Fruit fly (Drosophila melanogaster) whole organism, embryonic: ENCODE results near the gene CG14803.

Experiments
- Antp ChIP-seq: fragments of 200-800 bp; sonication (Bioruptor generic); optimal IDR thresholded peaks from 3 replicates; lab custom pipeline; 2016; ENCODE audit warnings: missing biosample characterization, missing genetic modification characterization
- Asciz ChIP-seq: fragments of 200-800 bp; sonication (Bioruptor generic); optimal IDR thresholded peaks from 2 replicates; lab custom pipeline; 2017; ENCODE audit warnings: missing biosample characterization, mild to moderate bottlenecking, missing genetic modification characterization, missing genetic modification reagents
- CG10147 ChIP-seq: fragments of 200-800 bp; sonication (Bioruptor generic); optimal IDR thresholded peaks from 2 replicates; lab custom pipeline; 2019; ENCODE audit warnings: missing biosample characterization, mild to moderate bottlenecking, missing genetic modification characterization, moderate library complexity
- CG13296 ChIP-seq: fragments of 200-800 bp; sonication (Bioruptor generic); optimal IDR thresholded peaks from 3 replicates; lab custom pipeline; 2018; ENCODE audit warnings: missing biosample characterization, mild to moderate bottlenecking, missing genetic modification characterization
- CG14710 ChIP-seq: fragments of 200-800 bp; sonication (Bioruptor generic); optimal IDR thresholded peaks from 3 replicates; lab custom pipeline; 2019; ENCODE audit warnings: missing biosample characterization, mild to moderate bottlenecking, missing genetic modification characterization, moderate library complexity
- CG17568 ChIP-seq: fragments of 200-800 bp; sonication (Bioruptor generic); optimal IDR thresholded peaks from 2 replicates; lab custom pipeline; 2018; ENCODE audit warnings: missing biosample characterization, mild to moderate bottlenecking, missing genetic modification characterization, moderate library complexity
- CG18476 ChIP-seq: fragments of 200-800 bp; sonication (Bioruptor generic); optimal IDR thresholded peaks from 2 replicates; lab custom pipeline; 2016; ENCODE audit warnings: missing biosample characterization, mild to moderate bottlenecking, missing genetic modification characterization
- CG2199 ChIP-seq: fragments of 200-800 bp; sonication (Bioruptor generic); IDR thresholded peaks from 3 replicates; pipeline ENCODE4 v1.3.6; 2022; ENCODE audit warnings: missing biosample characterization, missing genetic modification characterization
- CG33213 ChIP-seq: fragments of 200-800 bp; sonication (Bioruptor generic); optimal IDR thresholded peaks from 3 replicates; lab custom pipeline; 2016; ENCODE audit warnings: missing biosample characterization, missing genetic modification characterization
- CG3726 ChIP-seq: fragments of 200-800 bp; sonication (Bioruptor generic); IDR thresholded peaks from 3 replicates; pipeline ENCODE4, ENCODE4 v1.3.6; 2022; ENCODE audit warnings: missing biosample characterization, missing genetic modification characterization
- CG3847 ChIP-seq: fragments of 200-800 bp; sonication (Bioruptor generic); IDR thresholded peaks from 2 replicates; pipeline ENCODE4 v1.3.6; 2022; ENCODE audit warnings: missing biosample characterization, missing genetic modification characterization
- CG42726 ChIP-seq: fragments of 200-800 bp; sonication (Bioruptor generic); IDR thresholded peaks from 2 replicates; pipeline ENCODE4 v1.3.6; 2022; ENCODE audit warnings: missing biosample characterization, missing genetic modification characterization; ENCODE audit not compliant: partially characterized antibody
- CG4328 ChIP-seq: fragments of 200-800 bp; sonication (Bioruptor generic); optimal IDR thresholded peaks from 3 replicates; lab custom pipeline; 2017; ENCODE audit warnings: missing biosample characterization, missing genetic modification reagents, missing genetic modification characterization
- CG43689 ChIP-seq: fragments of 200-800 bp; sonication (Bioruptor generic); IDR thresholded peaks from 2 replicates; pipeline ENCODE4 v1.3.6; 2022; ENCODE audit warnings: missing biosample characterization, missing genetic modification characterization
- CG5953 ChIP-seq: fragments of 200-800 bp; sonication (Bioruptor generic); IDR thresholded peaks from 2 replicates; pipeline ENCODE4 v1.3.6; 2022; ENCODE audit warnings: missing biosample characterization, missing genetic modification characterization
- CG6813 ChIP-seq: fragments of 200-800 bp; sonication (Bioruptor generic); optimal IDR thresholded peaks from 2 replicates; lab custom pipeline; 2017; ENCODE audit warnings: missing biosample characterization, missing genetic modification characterization, mild to moderate bottlenecking, moderate library complexity, missing genetic modification reagents
- CG7839 ChIP-seq: fragments of 200-800 bp; sonication (Bioruptor generic); optimal IDR thresholded peaks from 3 replicates; lab custom pipeline; 2018; ENCODE audit warnings: missing biosample characterization, mild to moderate bottlenecking, missing genetic modification characterization, moderate library complexity
- CG8388 ChIP-seq: fragments of 200-800 bp; sonication (Bioruptor generic); optimal IDR thresholded peaks from 2 replicates; lab custom pipeline; 2019; ENCODE audit warnings: missing biosample characterization, mild to moderate bottlenecking, missing genetic modification characterization, moderate library complexity
- CG9817 ChIP-seq: fragments of 200-800 bp; sonication (Bioruptor generic); optimal IDR thresholded peaks from 2 replicates; lab custom pipeline; 2018; ENCODE audit warnings: missing biosample characterization, mild to moderate bottlenecking, missing genetic modification characterization, moderate library complexity
- CG9876 ChIP-seq: fragments of 200-800 bp; sonication (Bioruptor generic); optimal IDR thresholded peaks from 2 replicates; lab custom pipeline; 2016; ENCODE audit warnings: missing biosample characterization, missing genetic modification characterization
- CkIIα-i1 ChIP-seq: fragments of 200-800 bp; sonication (Bioruptor generic); IDR thresholded peaks from 2 replicates; pipeline ENCODE4 v1.3.6; 2022; ENCODE audit warnings: missing biosample characterization, missing genetic modification characterization
- D ChIP-seq, 2 experiments: fragments of 200-800 bp in 1 of 2; fragments of >200 bp in 1 of 2; sonication (Bioruptor generic) in 1 of 2; optimal IDR thresholded peaks; 2 replicates in 1 of 2; 3 replicates in 1 of 2; lab custom pipeline; 2017; ENCODE audit warnings: mild to moderate bottlenecking in 1 of 2, missing biosample characterization in 1 of 2, missing genetic modification characterization in 1 of 2, missing genetic modification reagents in 1 of 2
- Dad ChIP-seq: fragments of 200-800 bp; sonication (Bioruptor generic); optimal IDR thresholded peaks from 3 replicates; lab custom pipeline; 2016; ENCODE audit warnings: missing biosample characterization, missing genetic modification characterization
- Dbx ChIP-seq: fragments of 200-800 bp; sonication (Bioruptor generic); IDR thresholded peaks from 3 replicates; pipeline ENCODE4 v1.3.6; 2022; ENCODE audit warnings: missing biosample characterization, missing genetic modification characterization
- Doc2 ChIP-seq: fragments of 200-800 bp; sonication (Bioruptor generic); IDR thresholded peaks from 2 replicates; pipeline ENCODE4 v1.3.6; 2022; ENCODE audit warnings: missing biosample characterization, missing genetic modification characterization
- Hr39 ChIP-seq: fragments of >200 bp; optimal IDR thresholded peaks from 2 replicates; lab custom pipeline; 2017
- Mes4 ChIP-seq: fragments of 200-800 bp; sonication (Bioruptor generic); optimal IDR thresholded peaks from 2 replicates; lab custom pipeline; 2016; ENCODE audit warnings: missing biosample characterization, missing genetic modification characterization
- Optix ChIP-seq: fragments of 200-800 bp; sonication (Bioruptor generic); IDR thresholded peaks from 3 replicates; pipeline ENCODE4 v1.3.6; 2022; ENCODE audit warnings: missing biosample characterization, missing genetic modification characterization
- Trl ChIP-seq, 3 experiments: fragments of >200 bp in 2 of 3; fragments of 200-800 bp in 1 of 3; sonication (Bioruptor generic) in 1 of 3; optimal IDR thresholded peaks; 2 replicates in 1 of 3; 3 replicates in 2 of 3; lab custom pipeline; 2016 to 2017; ENCODE audit warnings: missing biosample characterization in 1 of 3, missing genetic modification characterization in 1 of 3
- amos ChIP-seq: fragments of 200-800 bp; sonication (Bioruptor generic); IDR thresholded peaks from 2 replicates; pipeline ENCODE4 v1.3.6; 2022; ENCODE audit warnings: missing biosample characterization, missing genetic modification characterization; ENCODE audit not compliant: partially characterized antibody
- cad ChIP-seq: fragments of >200 bp; optimal IDR thresholded peaks from 2 replicates; lab custom pipeline; 2017; ENCODE audit warnings: missing biosample characterization, missing genetic modification characterization
- caup ChIP-seq: fragments of 200-800 bp; sonication (Bioruptor generic); optimal IDR thresholded peaks from 3 replicates; lab custom pipeline; 2017; ENCODE audit warnings: missing biosample characterization, mild to moderate bottlenecking, missing genetic modification characterization, moderate library complexity; ENCODE audit not compliant: severe bottlenecking
- crol ChIP-seq: fragments of 200-800 bp; sonication (Bioruptor generic); IDR thresholded peaks from 2 replicates; pipeline ENCODE4 v1.3.6; 2022; ENCODE audit warnings: missing biosample characterization, missing genetic modification characterization
- dysf ChIP-seq: fragments of 200-800 bp; sonication (Bioruptor generic); IDR thresholded peaks from 3 replicates; pipeline ENCODE4 v1.3.6; 2022; ENCODE audit warnings: missing biosample characterization, missing genetic modification characterization
- emc ChIP-seq: fragments of 200-800 bp; sonication (Bioruptor generic); optimal IDR thresholded peaks from 2 replicates; lab custom pipeline; 2016; ENCODE audit warnings: missing biosample characterization, missing genetic modification characterization
- eyg ChIP-seq: fragments of 200-800 bp; sonication (Bioruptor generic); optimal IDR thresholded peaks from 3 replicates; lab custom pipeline; 2016; ENCODE audit warnings: missing biosample characterization, missing genetic modification characterization
- fd96Cb ChIP-seq: fragments of 200-800 bp; sonication (Bioruptor generic); optimal IDR thresholded peaks from 2 replicates; lab custom pipeline; 2018; ENCODE audit warnings: missing biosample characterization, mild to moderate bottlenecking, missing genetic modification characterization, moderate library complexity
- gcm ChIP-seq: fragments of 200-800 bp; sonication (Bioruptor generic); optimal IDR thresholded peaks from 2 replicates; lab custom pipeline; 2019; ENCODE audit warnings: missing biosample characterization, mild to moderate bottlenecking, missing genetic modification characterization, moderate library complexity
- hb ChIP-seq: fragments of 200-800 bp; sonication (Bioruptor generic); IDR thresholded peaks from 3 replicates; pipeline ENCODE4 v1.3.6; 2022; ENCODE audit warnings: missing biosample characterization, missing genetic modification characterization; ENCODE audit not compliant: partially characterized antibody
- ind ChIP-seq: fragments of 200-800 bp; sonication (Bioruptor generic); optimal IDR thresholded peaks from 3 replicates; lab custom pipeline; 2016; ENCODE audit warnings: missing biosample characterization, missing genetic modification characterization
- knrl ChIP-seq: fragments of 200-800 bp; sonication (Bioruptor generic); IDR thresholded peaks from 3 replicates; pipeline ENCODE4 v1.3.6; 2022; ENCODE audit warnings: missing biosample characterization, missing genetic modification characterization; ENCODE audit not compliant: partially characterized antibody
- lov ChIP-seq, 2 experiments: fragments of 200-800 bp in 1 of 2; fragments of >200 bp in 1 of 2; sonication (Bioruptor generic) in 1 of 2; IDR thresholded peaks in 1 of 2; optimal IDR thresholded peaks in 1 of 2; 2 replicates in 1 of 2; 3 replicates in 1 of 2; pipeline versions ENCODE4 v1.3.6 to Lab custom; 2017 to 2022; ENCODE audit warnings: missing biosample characterization in 1 of 2, missing genetic modification characterization in 1 of 2
- sna ChIP-seq: fragments of 200-800 bp; sonication (Bioruptor generic); IDR thresholded peaks from 2 replicates; pipeline ENCODE4 v1.3.6; 2022; ENCODE audit warnings: missing biosample characterization, missing genetic modification characterization; ENCODE audit not compliant: partially characterized antibody
- tgo ChIP-seq: fragments of 200-800 bp; sonication (Bioruptor generic); IDR thresholded peaks from 3 replicates; pipeline ENCODE4 v1.3.6; 2022; ENCODE audit warnings: missing biosample characterization, missing genetic modification characterization
- toy ChIP-seq: fragments of 200-800 bp; sonication (Bioruptor generic); IDR thresholded peaks from 2 replicates; pipeline ENCODE4 v1.3.6; 2022; ENCODE audit warnings: missing biosample characterization, missing genetic modification characterization
- wek ChIP-seq: fragments of 200-800 bp; sonication (Bioruptor generic); optimal IDR thresholded peaks from 3 replicates; lab custom pipeline; 2018; ENCODE audit warnings: missing biosample characterization, mild to moderate bottlenecking, missing genetic modification characterization, moderate library complexity
- zen ChIP-seq: fragments of 200-800 bp; sonication (Bioruptor generic); optimal IDR thresholded peaks from 3 replicates; lab custom pipeline; 2018; ENCODE audit warnings: missing biosample characterization, mild to moderate bottlenecking, missing genetic modification characterization, moderate library complexity

Gene CG14803

dm6 chrX:1861620-1862184 is 7.0 kb upstream of the CG14803 start, which contains the start of gene deltaCOP (continued):
- TF ChIP-seq crol: peak; percentile 20; the same call in 1 of the 2 replicates
- TF ChIP-seq CG9817 (tag; lab: Kevin White, UChicago): peak; percentile 73
- TF ChIP-seq cad (GFP tag; lab: Kevin White, UChicago): no peak
- peak; percentile 78 for TF ChIP-seq CG18476 (GFP tag; lab: Kevin White, UChicago)
- TF ChIP-seq CG33213 (GFP tag; lab: Kevin White, UChicago): peak; percentile 90
- TF ChIP-seq tgo (GFP tag; lab: Robert Waterston, UW): peak; percentile 82
- TF ChIP-seq CG3726 (GFP tag; lab: Robert Waterston, UW): peak; percentile 68; the same call in 2 of the 3 replicates
- TF ChIP-seq Trl (optimal IDR thresholded peaks at IDR 0.05; lab: Kevin White, UChicago): no peak
- TF ChIP-seq Trl (GFP tag; optimal IDR thresholded peaks at IDR 0.05; lab: Kevin White, UChicago): peak; percentile 87
- peak; percentile 92 for TF ChIP-seq CG9876 (GFP tag; lab: Kevin White, UChicago)
- peak; percentile 51; the same call in 1 of the 2 replicates for TF ChIP-seq CG43689 (GFP tag; lab: Robert Waterston, UW)
- TF ChIP-seq D (optimal IDR thresholded peaks at IDR 0.05; lab: Kevin White, UChicago): peak; percentile 38
- TF ChIP-seq D (GFP tag; optimal IDR thresholded peaks at IDR 0.05; lab: Kevin White, UChicago): no peak
- TF ChIP-seq CG8388 (GFP tag; lab: Kevin White, UChicago): no peak
- no peak for TF ChIP-seq CG17568
- TF ChIP-seq dysf: peak; percentile 90
- TF ChIP-seq Hr39: no peak
- TF ChIP-seq amos (GFP tag; lab: Robert Waterston, UW): peak; percentile 26; the same call in 1 of the 2 replicates
- peak; percentile 43; the same call in 1 of the 2 replicates for TF ChIP-seq Doc2 (GFP tag; lab: Robert Waterston, UW)
- TF ChIP-seq knrl: peak; percentile 40; the same call in 1 of the 3 replicates
- no peak for TF ChIP-seq CG10147 (GFP tag; lab: Kevin White, UChicago)
- TF ChIP-seq CG7839: peak; percentile 82
- TF ChIP-seq Antp (GFP tag; lab: Kevin White, UChicago): peak; percentile 91
- peak; percentile 72 for TF ChIP-seq CG13296 (GFP tag; lab: Kevin White, UChicago)
- TF ChIP-seq Mes4: peak; percentile 84
- peak; percentile 59 for TF ChIP-seq zen (tag; lab: Kevin White, UChicago)
- TF ChIP-seq Dad (GFP tag; lab: Kevin White, UChicago): peak; percentile 89
- peak; percentile 90 for TF ChIP-seq ind
- TF ChIP-seq CG5953: peak; percentile 60; the same call in 1 of the 2 replicates
- TF ChIP-seq gcm (GFP tag; lab: Kevin White, UChicago): peak; percentile 28
- TF ChIP-seq toy (GFP tag; lab: Robert Waterston, UW): peak; percentile 60; the same call in 1 of the 2 replicates
- peak; percentile 73 for TF ChIP-seq fd96Cb (tag; lab: Kevin White, UChicago)
- TF ChIP-seq eyg: peak; percentile 83
- TF ChIP-seq Asciz: no peak
- peak; percentile 88 for TF ChIP-seq Dbx (GFP tag; lab: Robert Waterston, UW)
- TF ChIP-seq CG3847: peak; percentile 89
- peak; percentile 87 for TF ChIP-seq Optix (GFP tag; lab: Robert Waterston, UW)
- peak; percentile 43 for TF ChIP-seq CG4328 (GFP tag; lab: Kevin White, UChicago)
- peak; percentile 37 for TF ChIP-seq wek (GFP tag; lab: Kevin White, UChicago)
- no peak for TF ChIP-seq sna (GFP tag; lab: Robert Waterston, UW)
- TF ChIP-seq CG14710: peak; percentile 64
- no peak for TF ChIP-seq CkIIα-i1 (GFP tag; lab: Robert Waterston, UW)
- TF ChIP-seq CG2199 (GFP tag; lab: Robert Waterston, UW): no peak
- peak; percentile 51 for TF ChIP-seq CG6813 (GFP tag; lab: Kevin White, UChicago)
- TF ChIP-seq emc (GFP tag; lab: Kevin White, UChicago): peak; percentile 69
- no peak for TF ChIP-seq hb (GFP tag; lab: Robert Waterston, UW)
- TF ChIP-seq CG42726: no peak
- peak; percentile 86 for TF ChIP-seq caup
- no peak for TF ChIP-seq lov (optimal IDR thresholded peaks at IDR 0.05; lab: Kevin White, UChicago)
- 0 out of 3 replicates have a peak, but pooled peaks have one; percentile 46 for TF ChIP-seq lov (GFP tag; IDR thresholded peaks at IDR 0.05; lab: Robert Waterston, UW)
